Worm (Caenorhabditis elegans) whole organism, dauer: ENCODE results near the gene C15B12.2.

Experiments used
- unc-62 ChIP-seq: sonication (generic microtip); optimal IDR thresholded peaks from 2 replicates; lab custom pipeline; 2017; ENCODE audit warnings: missing biosample characterization, missing genetic modification reagents, missing genetic modification characterization

Gene C15B12.2

ce11 chrX:6450839-6451491, 12.2 kb upstream of the C15B12.2 start, which contains the start of the genes grl-6 and K10C2.6:
Gene grl-6, minus strand, starts transcription at chrX:6450939.
Gene K10C2.6, plus strand, starts transcription at chrX:6451441.
- no peak for TF ChIP-seq unc-62 (GFP tag; lab: Kevin White, UChicago)

ce11 chrX:6455157-6455556, 8.1 kb upstream of the C15B12.2 start, which contains the start of gene nas-33:
Gene nas-33, minus strand, starts transcription at chrX:6455257.
- no peak for TF ChIP-seq unc-62 (GFP tag; lab: Kevin White, UChicago)

- TF ChIP-seq unc-62 (GFP tag; lab: Kevin White, UChicago), result no peak
These were observed 6.6 kb upstream of the C15B12.2 start, which contains the start of gene pept-1 for ce11 chrX:6456567-6456966. Gene pept-1, plus strand, starts transcription at chrX:6456872.

DNA sequence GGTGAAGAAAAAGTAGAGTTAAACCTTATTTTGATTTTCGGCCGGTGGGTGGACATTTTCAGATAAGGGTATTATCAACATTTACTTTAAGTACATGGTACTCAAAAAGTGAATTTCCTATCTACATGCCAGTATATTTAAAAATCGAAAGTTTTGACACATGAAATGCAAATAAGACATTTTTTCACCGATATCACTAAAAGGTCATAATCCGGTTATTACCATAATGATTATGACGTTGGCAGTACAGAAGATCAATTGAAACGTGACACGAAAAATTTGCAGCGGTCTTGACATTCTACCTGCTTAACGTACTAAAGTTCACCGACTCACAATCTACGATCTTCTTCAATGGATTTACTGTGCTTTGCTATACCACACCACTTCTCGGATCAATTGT, 5.2 kb upstream of the C15B12.2 start:
- no peak for TF ChIP-seq unc-62 (GFP tag; lab: Kevin White, UChicago)

DNA sequence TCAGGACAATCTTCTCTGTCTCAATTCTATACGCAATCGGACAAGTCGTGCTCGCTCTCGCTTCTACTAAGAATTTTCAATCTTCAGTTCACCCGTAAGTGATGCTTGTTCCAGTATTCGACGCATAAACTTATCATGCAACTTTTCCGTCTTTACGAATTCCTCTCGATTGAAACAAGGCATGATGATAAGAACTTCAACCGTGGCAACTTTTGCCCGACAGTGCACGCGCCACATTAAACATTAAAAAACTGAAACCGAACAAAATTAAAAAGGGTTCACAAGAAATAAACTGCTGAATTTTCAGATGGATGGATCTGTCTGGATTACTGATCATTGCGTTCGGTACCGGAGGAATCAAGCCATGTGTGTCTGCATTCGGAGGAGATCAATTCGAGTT, 4.7 kb upstream of the C15B12.2 start:
- TF ChIP-seq unc-62 (GFP tag; lab: Kevin White, UChicago), result no peak

- no peak for TF ChIP-seq unc-62 (GFP tag; lab: Kevin White, UChicago)
These were observed 3.1 kb upstream of the C15B12.2 start for ce11 chrX:6460123-6460522.

DNA sequence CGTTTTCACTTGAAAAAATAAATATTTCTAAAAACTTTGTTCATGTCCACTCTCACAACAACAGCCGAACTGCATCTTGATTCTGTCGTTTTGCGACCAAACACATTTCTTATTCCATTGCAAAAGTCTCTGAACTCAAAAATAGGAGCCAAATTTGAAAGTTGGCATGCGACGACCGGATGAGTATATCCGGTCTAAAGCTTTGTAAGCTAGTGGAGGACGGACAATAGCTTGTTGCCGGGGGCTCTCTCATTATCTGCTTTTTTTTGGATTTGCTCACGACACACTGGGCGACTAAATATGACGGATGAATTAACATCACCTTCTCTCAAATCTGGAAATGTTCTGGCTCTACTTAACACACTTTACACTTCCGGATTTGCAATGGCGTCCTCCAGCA, 1.5 kb upstream of the C15B12.2 start, which contains the start of gene K04E7.1:
K04E7.1 (plus strand) TSS at position 301 of the 400 bp plus-strand sequence.
- TF ChIP-seq unc-62 (GFP tag; lab: Kevin White, UChicago), result no peak

- TF ChIP-seq unc-62 (GFP tag; lab: Kevin White, UChicago), result no peak
These were observed 733 bp upstream of the C15B12.2 start for ce11 chrX:6462479-6462878.

- TF ChIP-seq unc-62 (GFP tag; lab: Kevin White, UChicago), result no peak
These were observed 4.2 kb downstream of the C15B12.2 start, which contains the start of gene C15B12.3 for ce11 chrX:6467462-6467861. Gene C15B12.3, minus strand, starts transcription at chrX:6467562.

DNA sequence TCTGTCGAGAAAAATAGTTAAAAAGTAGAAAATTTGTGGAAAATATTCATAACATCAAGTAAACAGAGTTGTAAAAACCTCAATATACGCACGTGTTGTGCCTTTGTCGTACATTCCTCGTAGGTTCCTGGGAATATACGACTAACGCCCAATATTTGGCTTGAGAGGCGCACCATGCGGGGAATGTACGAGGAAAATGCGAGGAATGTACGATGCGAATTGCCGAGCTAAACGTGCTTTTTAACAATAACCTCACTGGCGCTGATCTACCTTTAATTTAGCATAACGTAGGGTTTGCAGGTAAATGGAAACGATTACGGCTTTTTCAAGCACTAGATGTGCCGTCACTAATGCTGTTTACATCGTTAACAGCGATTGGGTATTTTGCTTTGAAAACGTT, 5.3 kb downstream of the C15B12.2 start, which contains the start of gene C15B12.9:
C15B12.9 (plus strand) TSS at position 301 of the 400 bp plus-strand sequence.
- no peak for TF ChIP-seq unc-62 (GFP tag; lab: Kevin White, UChicago)

- TF ChIP-seq unc-62 (GFP tag; lab: Kevin White, UChicago), result no peak
These were observed 10.6 kb downstream of the C15B12.2 start, which contains the start of the genes C15B12.4 and C15B12.8 for ce11 chrX:6473698-6474314. Gene C15B12.4, minus strand, starts transcription at chrX:6473748. Gene C15B12.8, plus strand, starts transcription at chrX:6474264.

ce11 chrX:6476540-6476939, 13.3 kb downstream of the C15B12.2 start, which contains the start of gene C15B12.1:
Gene C15B12.1, plus strand, starts transcription at chrX:6476810.
- TF ChIP-seq unc-62 (GFP tag; lab: Kevin White, UChicago), result no peak

DNA sequence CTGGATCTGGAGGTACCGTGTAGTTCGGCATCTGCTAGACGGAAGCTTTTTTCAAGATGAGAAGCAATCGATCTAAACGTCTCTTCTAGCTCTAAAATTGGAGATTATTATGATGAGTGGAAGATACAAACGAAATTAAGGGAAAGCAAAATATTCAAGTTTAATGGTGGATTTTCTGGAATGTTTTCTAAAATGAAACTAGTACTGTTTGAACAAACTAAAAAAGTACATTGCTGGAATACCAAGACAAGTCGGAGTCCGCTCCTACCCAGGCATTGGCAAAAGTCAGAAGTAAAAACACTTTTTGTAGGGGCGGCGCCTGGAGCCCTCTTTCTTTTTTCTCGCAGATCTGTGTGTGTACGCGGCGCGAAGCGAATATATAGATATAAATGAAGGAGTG, 21.6 kb downstream of the C15B12.2 start, which contains the start of gene gar-1:
gar-1 (minus strand) TSS at position 101 of the 400 bp plus-strand sequence.
- no peak for TF ChIP-seq unc-62 (GFP tag; lab: Kevin White, UChicago)

DNA sequence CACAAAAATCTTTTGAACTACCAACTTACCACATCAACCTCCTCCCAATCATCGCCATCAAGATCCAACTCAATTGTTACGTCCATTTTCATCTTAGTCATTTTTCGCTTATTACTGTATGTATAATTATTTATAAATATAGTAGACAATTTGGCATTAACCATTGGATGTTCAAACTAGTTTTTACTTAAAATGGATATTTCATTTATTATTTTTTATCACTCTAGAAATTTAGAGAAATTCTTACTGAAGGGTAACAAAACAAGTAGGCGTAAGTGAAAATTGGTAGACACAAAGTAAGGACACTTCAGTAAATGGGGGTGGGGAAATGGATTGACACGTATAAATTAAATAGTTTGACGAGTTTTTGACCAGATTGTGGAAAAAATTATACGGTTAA, 36.5 kb downstream of the C15B12.2 start, which contains the start of gene actl-1:
actl-1 (minus strand) TSS at position 101 of the 400 bp plus-strand sequence.
- no peak for TF ChIP-seq unc-62 (GFP tag; lab: Kevin White, UChicago)

DNA sequence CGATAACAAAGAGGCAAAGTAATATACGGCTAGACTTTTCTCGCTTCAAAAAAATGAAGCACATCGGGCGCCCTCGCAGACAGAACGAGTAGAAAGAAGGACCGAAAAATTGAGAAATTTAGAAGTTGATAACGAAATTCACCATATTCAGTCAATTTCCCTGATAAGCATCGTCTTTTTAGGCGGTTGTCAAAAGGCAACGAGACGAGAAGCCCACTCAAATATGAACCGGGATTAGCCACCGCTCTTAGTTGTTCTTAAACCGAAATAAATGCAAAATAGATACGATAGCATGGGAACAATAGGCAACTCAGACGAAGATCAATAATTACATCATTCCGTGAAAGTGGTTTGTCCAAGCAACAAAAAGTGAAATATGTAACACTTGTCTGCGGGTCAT, 39.9 kb downstream of the C15B12.2 start:
- no peak for TF ChIP-seq unc-62 (GFP tag; lab: Kevin White, UChicago)

DNA sequence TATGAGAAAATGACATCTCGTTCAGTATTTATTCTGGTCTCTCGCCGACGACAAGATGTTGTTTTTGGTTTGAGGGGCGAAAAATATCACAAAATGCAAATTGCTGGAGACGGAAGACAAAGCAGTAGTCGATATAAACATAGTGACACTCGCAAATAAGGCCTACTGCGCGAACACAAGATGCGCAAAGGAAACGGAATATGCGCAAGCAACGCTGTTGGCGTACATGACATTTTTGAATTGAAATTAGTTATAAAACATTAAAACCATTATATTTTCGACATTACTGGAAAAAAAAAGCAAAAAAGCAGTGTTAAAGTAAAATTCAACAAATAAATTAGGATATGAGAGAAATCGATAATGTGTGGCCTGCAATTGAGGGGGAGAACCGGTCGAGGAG, 41.8 kb downstream of the C15B12.2 start, which contains the start of gene cdf-1:
cdf-1 (minus strand) TSS at position 136 of the 400 bp plus-strand sequence.
- no peak for TF ChIP-seq unc-62 (GFP tag; lab: Kevin White, UChicago)
